Worm (Caenorhabditis elegans) whole organism, late embryonic: ENCODE measurements around the gene ZK1320.3.

Source experiments
- ceh-9 ChIP-seq: sonication (generic microtip); optimal IDR thresholded peaks from 2 replicates; lab custom pipeline; 2016; ENCODE audit warnings: mild to moderate bottlenecking, missing genetic modification characterization, inconsistent platforms, missing compliant biosample characterization
- pha-4 ChIP-seq: fragments of 150-350 bp; optimal IDR thresholded peaks from 2 replicates; lab custom pipeline; 2018; ENCODE audit warnings: missing biosample characterization, missing genetic modification reagents, missing genetic modification characterization
- sdc-2 ChIP-seq: sonication (generic microtip); optimal IDR thresholded peaks from 2 replicates; lab custom pipeline; 2016; ENCODE audit warnings: missing genotype, missing genetic modification characterization, missing compliant biosample characterization

DNA sequence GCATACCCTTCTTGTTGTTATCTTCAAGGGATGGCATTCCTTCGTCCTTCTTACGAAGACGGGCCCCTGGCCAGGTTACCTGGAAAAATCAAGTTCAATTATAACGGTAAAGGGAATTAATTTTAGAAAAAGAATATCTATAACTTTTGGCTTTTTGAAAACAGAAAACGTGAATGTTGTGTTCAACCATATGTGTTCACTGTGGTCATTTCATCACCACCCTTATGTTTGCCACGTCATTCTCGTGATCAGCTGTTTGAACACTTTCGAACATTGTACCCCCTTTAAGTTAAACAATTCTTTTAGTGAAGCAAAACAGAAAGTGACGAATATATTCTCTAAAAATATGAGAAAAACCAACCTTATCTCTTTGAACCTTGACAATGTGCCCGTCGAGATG is 41.5 kb downstream of the ZK1320.3 start:
- TF ChIP-seq sdc-2 (tag; lab: Kevin White, UChicago) (no peak), ceh-9 (tag; lab: Kevin White, UChicago) (no peak), pha-4 (tag; lab: Kevin White, UChicago) (no peak)
